Fruit fly (Drosophila melanogaster): Measurements from ENCODE around the gene asun.

- no peak for TF ChIP-seq CTCF (optimal IDR thresholded peaks at IDR 0.05)
- no peak for TF ChIP-seq CG8478 (optimal IDR thresholded peaks at IDR 0.05)
Observed at dm6 chr3R:16251926-16252287, 12.2 kb upstream of the asun start.
